Worm (Caenorhabditis elegans): ENCODE measurements around the gene srg-34.

ce11 chrV:18581393-18582113 is 16.9 kb upstream of the srg-34 start:
- TF ChIP-seq ets-4 (tag; optimal IDR thresholded peaks at IDR 0.05) (no peak), ceh-2 (tag; optimal IDR thresholded peaks at IDR 0.05) (no peak), pha-4 (tag; optimal IDR thresholded peaks at IDR 0.05) (no peak), ama-1 (optimal IDR thresholded peaks at IDR 0.05) (no peak), ceh-48 (tag; optimal IDR thresholded peaks at IDR 0.05) (no peak), pqm-1 (tag; optimal IDR thresholded peaks at IDR 0.05) (no peak)
